Worm (Caenorhabditis elegans): ENCODE results near the gene ZK813.7.

- TF ChIP-seq hnd-1 (tag; optimal IDR thresholded peaks at IDR 0.05) (no peak), tra-4 (tag; optimal IDR thresholded peaks at IDR 0.05) (no peak), flt-1 (GFP tag; IDR thresholded peaks at IDR 0.05) (no peak), ceh-13 (GFP tag; optimal IDR thresholded peaks at IDR 0.05) (no peak), B0310.2 (tag; optimal IDR thresholded peaks at IDR 0.05) (no peak), tbx-37 (GFP tag; conservative IDR thresholded peaks at IDR 0.05) (no peak)
These were observed 29.2 kb downstream of the ZK813.7 start for ce11 chrX:3473793-3474192.

Measured in whole organism, early embryonic.